Worm (Caenorhabditis elegans) whole organism, midembryonic: Measurements from ENCODE around the gene B0035.18.

Source experiments
- T22C8.4 ChIP-seq: fragments of 200-800 bp; sonication (Bioruptor generic); IDR thresholded peaks from 2 replicates; pipeline ENCODE4 v1.3.6; 2022; ENCODE audit warnings: missing genetic modification characterization, missing compliant biosample characterization
- flt-1 ChIP-seq: fragments of 200-800 bp; sonication (Bioruptor generic); IDR thresholded peaks from 2 replicates; pipeline ENCODE4 v1.3.6; 2022; ENCODE audit warnings: missing genetic modification characterization, missing compliant biosample characterization
- klf-2 ChIP-seq: fragments of 200-800 bp; sonication (Bioruptor generic); conservative IDR thresholded peaks from 2 replicates; pipeline ENCODE4 v1.3.6; 2022; ENCODE audit warnings: missing genetic modification reagents, missing genetic modification characterization, missing compliant biosample characterization
- med-1 ChIP-seq: sonication (generic microtip); optimal IDR thresholded peaks from 2 replicates; lab custom pipeline; 2017; ENCODE audit warnings: missing genetic modification characterization, mild to moderate bottlenecking, missing compliant biosample characterization, antibody characterized with exemption, missing genetic modification reagents; ENCODE audit not compliant: insufficient read depth
- ref-1 ChIP-seq: fragments of 200-800 bp; sonication (Bioruptor generic); conservative IDR thresholded peaks from 2 replicates; pipeline ENCODE4 v1.3.6; 2022; ENCODE audit warnings: missing genetic modification reagents, missing genetic modification characterization, missing compliant biosample characterization
- ztf-29 ChIP-seq: fragments of 200-800 bp; sonication (Bioruptor generic); IDR thresholded peaks from 2 replicates; pipeline ENCODE4 v1.3.6; 2022; ENCODE audit warnings: missing genetic modification reagents, missing genetic modification characterization, missing compliant biosample characterization

- TF ChIP-seq med-1 (GFP tag; lab: Kevin White, UChicago) (no peak), ref-1 (GFP tag; lab: Robert Waterston, UW) (no peak), klf-2 (GFP tag; lab: Robert Waterston, UW) (no peak), T22C8.4 (GFP tag; lab: Robert Waterston, UW) (no peak), flt-1 (GFP tag; lab: Robert Waterston, UW) (no peak), ztf-29 (GFP tag; lab: Robert Waterston, UW) (no peak)
These were observed 5.2 kb upstream of the B0035.18 start, which contains the start of the genes B0035.3, B0035.22 and pfd-4 for ce11 chrIV:11314885-11315284.
